Worm (Caenorhabditis elegans) whole organism, young adult: ENCODE data around the gene nlp-13.

Experiments used
- B0035.1 ChIP-seq: sonication (generic microtip); optimal IDR thresholded peaks from 2 replicates; lab custom pipeline; 2016; ENCODE audit warnings: missing genetic modification characterization, mild to moderate bottlenecking, missing compliant biosample characterization, missing genotype, missing genetic modification reagents
- C17E4.6 ChIP-seq: fragments of 200-800 bp; sonication (Bioruptor generic); IDR thresholded peaks from 2 replicates; pipeline ENCODE4 v1.3.6; 2022; ENCODE audit warnings: missing genetic modification reagents, missing genetic modification characterization, missing compliant biosample characterization
- D2030.7 ChIP-seq: fragments of 200-800 bp; sonication (Bioruptor generic); IDR thresholded peaks from 2 replicates; pipeline ENCODE4 v1.3.6; 2022; ENCODE audit warnings: missing genetic modification reagents, missing genetic modification characterization, missing compliant biosample characterization
- F33H1.4 ChIP-seq: fragments of 200-800 bp; sonication (Bioruptor generic); IDR thresholded peaks from 2 replicates; pipeline ENCODE4 v1.3.6; 2022; ENCODE audit warnings: missing genetic modification reagents, missing genetic modification characterization, missing compliant biosample characterization
- F37B4.10 ChIP-seq: fragments of 200-800 bp; sonication (Bioruptor generic); IDR thresholded peaks from 2 replicates; pipeline ENCODE4 v1.3.6; 2022; ENCODE audit warnings: missing genetic modification characterization, missing compliant biosample characterization
- F49E8.2 ChIP-seq: sonication (generic microtip); optimal IDR thresholded peaks from 3 replicates; lab custom pipeline; 2017; ENCODE audit warnings: missing genetic modification characterization, mild to moderate bottlenecking, missing compliant biosample characterization, antibody characterized with exemption, moderate library complexity; ENCODE audit not compliant: insufficient read depth
- K11D2.4 ChIP-seq: fragments of 200-800 bp; sonication (Bioruptor generic); IDR thresholded peaks from 2 replicates; pipeline ENCODE4 v1.3.6; 2022; ENCODE audit warnings: missing genetic modification reagents, missing genetic modification characterization, missing compliant biosample characterization
- Y53F4B.3 ChIP-seq: fragments of 200-800 bp; sonication (Bioruptor generic); IDR thresholded peaks from 2 replicates; pipeline ENCODE4 v1.3.6; 2022; ENCODE audit warnings: missing genetic modification reagents, missing genetic modification characterization, missing compliant biosample characterization
- Y53G8AR.9 ChIP-seq: fragments of 200-800 bp; sonication (Bioruptor generic); conservative IDR thresholded peaks from 2 replicates; pipeline ENCODE4 v1.3.6; 2022; ENCODE audit warnings: missing genetic modification reagents, missing genetic modification characterization, missing compliant biosample characterization
- Y79H2A.3 ChIP-seq: fragments of 200-800 bp; sonication (Bioruptor generic); conservative IDR thresholded peaks from 2 replicates; pipeline ENCODE4 v1.3.6; 2022; ENCODE audit warnings: missing genetic modification reagents, missing genetic modification characterization, missing compliant biosample characterization
- ZK185.1 ChIP-seq: sonication (generic microtip); optimal IDR thresholded peaks from 2 replicates; lab custom pipeline; 2016; ENCODE audit warnings: mild to moderate bottlenecking, missing genetic modification characterization, missing compliant biosample characterization; ENCODE audit not compliant: poor library complexity, severe bottlenecking
- ama-1 ChIP-seq, 3 experiments: fragments of 150-350 bp in 1 of 3; sonication (generic microtip) in 2 of 3; optimal IDR thresholded peaks; 2 replicates each; lab custom pipeline; 2014 to 2018; ENCODE audit warnings: missing biosample characterization in 2 of 3, missing genetic modification characterization in 2 of 3, missing genetic modification reagents in 2 of 3
- atf-7 ChIP-seq: sonication (generic microtip); optimal IDR thresholded peaks from 2 replicates; lab custom pipeline; 2017; ENCODE audit warnings: mild to moderate bottlenecking, missing genetic modification characterization, missing compliant biosample characterization
- cebp-1 ChIP-seq, 2 experiments: fragments of 200-800 bp in 1 of 2; sonication (Bioruptor generic) in 1 of 2; sonication (generic microtip) in 1 of 2; IDR thresholded peaks in 1 of 2; optimal IDR thresholded peaks in 1 of 2; 2 replicates each; pipeline versions ENCODE4 v1.3.6 to Lab custom; 2017 to 2022; ENCODE audit warnings: missing compliant biosample characterization in 2 of 2, missing genetic modification characterization in 2 of 2, mild to moderate bottlenecking in 1 of 2, missing genetic modification reagents in 1 of 2, moderate library complexity in 1 of 2
- ceh-79 ChIP-seq: sonication (generic microtip); optimal IDR thresholded peaks from 2 replicates; lab custom pipeline; 2017; ENCODE audit warnings: mild to moderate bottlenecking, missing genetic modification characterization, missing compliant biosample characterization
- chd-7 ChIP-seq: sonication (generic microtip); optimal IDR thresholded peaks from 2 replicates; lab custom pipeline; 2016; ENCODE audit warnings: mild to moderate bottlenecking, missing genetic modification characterization, moderate library complexity, missing compliant biosample characterization
- egrh-3 ChIP-seq: fragments of 200-800 bp; sonication (Bioruptor generic); IDR thresholded peaks from 2 replicates; pipeline ENCODE4 v1.3.6; 2022; ENCODE audit warnings: missing genetic modification reagents, missing genetic modification characterization, missing compliant biosample characterization
- ekl-4 ChIP-seq: fragments of 200-800 bp; sonication (Bioruptor generic); IDR thresholded peaks from 2 replicates; pipeline ENCODE4 v1.3.6; 2022; ENCODE audit warnings: missing genetic modification reagents, missing genetic modification characterization, missing compliant biosample characterization
- fkh-3 ChIP-seq: sonication (generic microtip); optimal IDR thresholded peaks from 2 replicates; lab custom pipeline; 2016; ENCODE audit warnings: mild to moderate bottlenecking, missing genetic modification characterization, missing compliant biosample characterization
- gei-17 ChIP-seq: fragments of 200-800 bp; sonication (Bioruptor generic); optimal IDR thresholded peaks from 2 replicates; lab custom pipeline; 2018; ENCODE audit warnings: mild to moderate bottlenecking, missing genetic modification characterization, missing compliant biosample characterization
- hlh-12 ChIP-seq: sonication (generic microtip); optimal IDR thresholded peaks from 2 replicates; lab custom pipeline; 2016; ENCODE audit warnings: missing genetic modification characterization, missing compliant biosample characterization
- let-526 ChIP-seq: fragments of 200-800 bp; sonication (Bioruptor generic); IDR thresholded peaks from 2 replicates; pipeline ENCODE4 v1.3.6; 2022; ENCODE audit warnings: missing genetic modification reagents, missing genetic modification characterization, missing compliant biosample characterization
- let-607 ChIP-seq, 2 experiments: fragments of 200-800 bp in 1 of 2; sonication (Bioruptor generic) in 1 of 2; sonication (generic microtip) in 1 of 2; optimal IDR thresholded peaks; 2 replicates each; lab custom pipeline; 2016 to 2018; ENCODE audit warnings: mild to moderate bottlenecking in 2 of 2, missing compliant biosample characterization in 2 of 2, missing genetic modification characterization in 2 of 2, moderate library complexity in 2 of 2, missing genotype in 1 of 2
- lin-26 ChIP-seq: fragments of 200-800 bp; sonication (Bioruptor generic); IDR thresholded peaks from 2 replicates; pipeline ENCODE4 v1.3.6; 2022; ENCODE audit warnings: missing genetic modification reagents, missing genetic modification characterization, missing compliant biosample characterization
- lin-35 ChIP-seq, 3 experiments: fragments of 150-350 bp in 2 of 3; sonication (generic microtip) in 1 of 3; optimal IDR thresholded peaks; 2 replicates each; lab custom pipeline; 2014 to 2018; ENCODE audit warnings: missing biosample characterization in 3 of 3, missing genetic modification characterization in 3 of 3, missing genetic modification reagents in 3 of 3
- lin-54 ChIP-seq: fragments of 200-800 bp; sonication (Bioruptor generic); optimal IDR thresholded peaks from 2 replicates; lab custom pipeline; 2018; ENCODE audit warnings: mild to moderate bottlenecking, missing genetic modification characterization, missing compliant biosample characterization
- mcd-1 ChIP-seq: fragments of 200-800 bp; sonication (Bioruptor generic); IDR thresholded peaks from 2 replicates; pipeline ENCODE4 v1.3.6; 2022; ENCODE audit warnings: missing genetic modification reagents, missing genetic modification characterization, missing compliant biosample characterization
- nfya-2 ChIP-seq: fragments of 200-800 bp; sonication (Bioruptor generic); IDR thresholded peaks from 2 replicates; pipeline ENCODE4 v1.3.6; 2022; ENCODE audit warnings: missing genetic modification reagents, missing genetic modification characterization, missing compliant biosample characterization
- nfyb-1 ChIP-seq: fragments of 200-800 bp; sonication (Bioruptor generic); IDR thresholded peaks from 2 replicates; pipeline ENCODE4 v1.3.6; 2022; ENCODE audit warnings: missing genetic modification reagents, missing genetic modification characterization, missing compliant biosample characterization
- nhr-80 ChIP-seq: sonication (generic microtip); optimal IDR thresholded peaks from 2 replicates; lab custom pipeline; 2016; ENCODE audit warnings: missing genetic modification characterization, missing compliant biosample characterization
- pha-4 ChIP-seq: fragments of 150-350 bp; sonication (generic microtip); optimal IDR thresholded peaks from 2 replicates; lab custom pipeline; 2014; ENCODE audit warnings: missing biosample characterization, missing genetic modification reagents, missing genetic modification characterization
- snpc-1.3 ChIP-seq: sonication (generic microtip); optimal IDR thresholded peaks from 2 replicates; lab custom pipeline; 2017; ENCODE audit warnings: missing genetic modification characterization, mild to moderate bottlenecking, missing compliant biosample characterization, antibody characterized with exemption, moderate library complexity, missing genotype, missing genetic modification reagents; ENCODE audit not compliant: insufficient read depth
- somi-1 ChIP-seq: fragments of 200-800 bp; sonication (Bioruptor generic); optimal IDR thresholded peaks from 2 replicates; lab custom pipeline; 2018; ENCODE audit warnings: mild to moderate bottlenecking, missing genetic modification characterization, missing compliant biosample characterization
- tbp1 ChIP-seq: fragments of 200-800 bp; sonication (Bioruptor generic); optimal IDR thresholded peaks from 2 replicates; lab custom pipeline; 2018; ENCODE audit warnings: mild to moderate bottlenecking, missing genetic modification characterization, missing compliant biosample characterization
- xnd-1 ChIP-seq: sonication (generic microtip); optimal IDR thresholded peaks from 2 replicates; lab custom pipeline; 2016; ENCODE audit warnings: missing genotype, missing genetic modification reagents, missing genetic modification characterization, missing compliant biosample characterization
- zfh-2 ChIP-seq: fragments of 200-800 bp; sonication (Bioruptor generic); conservative IDR thresholded peaks from 2 replicates; pipeline ENCODE4 v1.3.6; 2022; ENCODE audit warnings: missing genetic modification reagents, missing genetic modification characterization, missing compliant biosample characterization
- ztf-22 ChIP-seq: fragments of 200-800 bp; sonication (Bioruptor generic); optimal IDR thresholded peaks from 2 replicates; lab custom pipeline; 2018; ENCODE audit warnings: mild to moderate bottlenecking, missing genetic modification characterization, moderate library complexity, missing compliant biosample characterization
- ztf-26 ChIP-seq: sonication (generic microtip); optimal IDR thresholded peaks from 2 replicates; lab custom pipeline; 2017; ENCODE audit warnings: missing genetic modification characterization, missing compliant biosample characterization

nlp-13 gene

DNA sequence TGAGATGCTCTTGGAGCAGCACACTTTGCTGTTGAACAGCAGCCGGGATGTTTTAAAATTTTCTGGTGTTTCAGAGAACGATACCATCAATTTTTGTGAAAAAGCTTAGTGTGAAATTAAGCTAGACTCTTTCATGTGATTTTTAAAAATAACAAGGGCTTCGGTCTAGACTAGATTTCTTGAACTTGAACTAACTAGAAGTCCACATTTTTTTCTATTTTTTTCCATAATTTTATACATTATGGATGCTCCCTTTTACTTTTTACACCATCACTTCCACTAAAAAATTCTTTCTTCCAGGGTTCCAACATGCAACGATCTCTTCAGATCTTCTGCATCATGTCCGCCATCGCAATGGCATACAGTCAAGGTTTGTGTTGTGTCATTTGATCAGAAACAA lies at the start of gene nlp-13:
TSS of gene nlp-13 (plus strand) at position 301 of the 400 bp plus-strand sequence.
- no peak for TF ChIP-seq hlh-12 (tag; lab: Kevin White, UChicago)

DNA sequence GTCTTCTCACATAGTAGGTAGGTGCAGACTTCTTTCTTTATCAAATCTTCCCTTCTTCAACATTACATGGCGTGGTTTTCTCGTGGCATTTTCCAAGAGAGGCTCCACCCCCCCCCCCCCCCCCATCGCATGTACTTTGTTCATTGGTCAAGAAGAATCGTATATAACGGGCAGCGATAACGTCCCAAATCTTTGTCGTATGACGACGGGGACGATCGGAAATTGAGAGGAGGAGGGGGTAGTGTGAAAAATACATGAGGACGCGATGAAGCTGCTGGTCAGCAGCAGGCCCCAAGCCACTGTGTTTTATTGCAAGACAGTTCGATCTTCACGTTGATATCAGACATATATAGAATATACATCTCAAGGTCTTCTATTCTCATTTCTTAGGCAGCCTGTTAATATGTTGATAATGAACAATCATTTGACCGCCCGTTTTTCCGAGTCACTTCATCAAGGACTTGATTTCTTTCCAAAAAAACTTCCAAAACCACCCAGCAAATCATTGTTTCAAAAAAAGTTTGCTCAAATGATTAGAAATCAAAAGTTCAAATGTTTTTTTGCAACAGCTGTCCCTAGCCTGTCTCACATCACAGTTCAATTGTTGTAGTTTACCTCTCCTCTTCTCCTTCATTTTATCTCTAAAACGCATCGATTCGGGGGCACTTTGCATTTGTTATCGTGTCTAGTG lies 49.6 kb upstream of the nlp-13 start:
- no peak for TF ChIP-seq D2030.7 (GFP tag; lab: Robert Waterston, UW)
- TF ChIP-seq K11D2.4, result 0 out of 2 replicates have a peak, but pooled peaks have one; percentile 30
- peak; percentile 7 for TF ChIP-seq chd-7 (tag; lab: Kevin White, UChicago)
- no peak for TF ChIP-seq nfya-2 (GFP tag; lab: Robert Waterston, UW)
- TF ChIP-seq fkh-3, result no peak
- no peak for TF ChIP-seq B0035.1 (tag; lab: Kevin White, UChicago)
- TF ChIP-seq ekl-4 (GFP tag; lab: Robert Waterston, UW), result peak; percentile 31; the same call in 1 of the 2 replicates
- TF ChIP-seq nfyb-1 (GFP tag; lab: Robert Waterston, UW), result peak; percentile 78
- TF ChIP-seq F37B4.10 (GFP tag; lab: Robert Waterston, UW), result no peak
- TF ChIP-seq egrh-3 (GFP tag; lab: Robert Waterston, UW), result peak; percentile 92
- TF ChIP-seq nhr-80 (tag; lab: Kevin White, UChicago), result peak; percentile 42
- TF ChIP-seq cebp-1 (GFP tag; IDR thresholded peaks at IDR 0.05; lab: Robert Waterston, UW), result 0 out of 2 replicates have a peak, but pooled peaks have one; percentile 10
- peak; percentile 50 for TF ChIP-seq cebp-1 (tag; optimal IDR thresholded peaks at IDR 0.05; lab: Kevin White, UChicago)
- peak; percentile 42 for TF ChIP-seq ceh-79 (tag; lab: Kevin White, UChicago)
- no peak for TF ChIP-seq gei-17 (GFP tag; lab: Kevin White, UChicago)
- TF ChIP-seq ama-1 (optimal IDR thresholded peaks at IDR 0.05; lab: Kevin White, UChicago), result peak; percentile 15
- TF ChIP-seq ama-1 (GFP tag; optimal IDR thresholded peaks at IDR 0.05; lab: Kevin White, UChicago), result no peak
- peak; percentile 16; the same call in 1 of the 2 replicates for TF ChIP-seq mcd-1 (GFP tag; lab: Robert Waterston, UW)
- no peak for TF ChIP-seq C17E4.6 (GFP tag; lab: Robert Waterston, UW)
- peak; percentile 36 for TF ChIP-seq tbp1 (GFP tag; lab: Kevin White, UChicago)
- TF ChIP-seq Y79H2A.3 (GFP tag; lab: Robert Waterston, UW), result no peak
- no peak for TF ChIP-seq snpc-1.3 (tag; lab: Kevin White, UChicago)
- no peak for TF ChIP-seq F33H1.4 (GFP tag; lab: Robert Waterston, UW)
- TF ChIP-seq ztf-26 (tag; lab: Kevin White, UChicago), result peak; percentile 61
- TF ChIP-seq atf-7 (tag; lab: Kevin White, UChicago), result peak; percentile 2
- peak; percentile 50; the same call in 1 of the 2 replicates for TF ChIP-seq lin-26 (GFP tag; lab: Robert Waterston, UW)
- no peak for TF ChIP-seq Y53G8AR.9 (GFP tag; lab: Robert Waterston, UW)
- TF ChIP-seq ZK185.1 (tag; lab: Kevin White, UChicago), result no peak
- no peak for TF ChIP-seq let-607 (tag; optimal IDR thresholded peaks at IDR 0.05; lab: Kevin White, UChicago)
- peak; percentile 62 for TF ChIP-seq ztf-22 (GFP tag; lab: Kevin White, UChicago)
- no peak for TF ChIP-seq xnd-1 (tag; lab: Kevin White, UChicago)
- 0 out of 2 replicates have a peak, but pooled peaks have one; percentile 19 for TF ChIP-seq let-526
- TF ChIP-seq lin-54 (GFP tag; lab: Kevin White, UChicago), result no peak
- TF ChIP-seq somi-1 (GFP tag; lab: Kevin White, UChicago), result peak; percentile 26
- TF ChIP-seq Y53F4B.3 (GFP tag; lab: Robert Waterston, UW), result no peak
- no peak for TF ChIP-seq pha-4 (tag; lab: Kevin White, UChicago)
- TF ChIP-seq zfh-2 (GFP tag; lab: Robert Waterston, UW), result peak; percentile 65
- TF ChIP-seq lin-35 (GFP tag; optimal IDR thresholded peaks at IDR 0.05; lab: Kevin White, UChicago), result peak in 1 of 3 experiments; percentile 17
- no peak for TF ChIP-seq F49E8.2 (tag; lab: Kevin White, UChicago)
